Worm (Caenorhabditis elegans) whole organism, early embryonic: ENCODE data around the gene ZK622.5.

Experiments
- aly-1 ChIP-seq: sonication (generic microtip); optimal IDR thresholded peaks from 2 replicates; lab custom pipeline; 2016; ENCODE audit warnings: missing genetic modification characterization, missing compliant biosample characterization
- ama-1 ChIP-seq: fragments of 150-350 bp; optimal IDR thresholded peaks from 2 replicates; lab custom pipeline; 2014
- ceh-13 ChIP-seq: fragments of 200-800 bp; sonication (Bioruptor generic); optimal IDR thresholded peaks from 2 replicates; lab custom pipeline; 2018; ENCODE audit warnings: mild to moderate bottlenecking, missing genetic modification characterization, missing compliant biosample characterization
- ceh-36 ChIP-seq: sonication (generic microtip); optimal IDR thresholded peaks from 2 replicates; lab custom pipeline; 2016; ENCODE audit warnings: missing genetic modification characterization, inconsistent platforms, missing compliant biosample characterization
- ets-7 ChIP-seq: sonication (generic microtip); optimal IDR thresholded peaks from 2 replicates; lab custom pipeline; 2016; ENCODE audit warnings: missing genotype, missing genetic modification characterization, missing compliant biosample characterization
- hmbx-1 ChIP-seq: sonication (generic microtip); optimal IDR thresholded peaks from 2 replicates; lab custom pipeline; 2016; ENCODE audit warnings: mild to moderate bottlenecking, missing genetic modification characterization, missing compliant biosample characterization
- hmg-4 ChIP-seq: fragments of 200-800 bp; sonication (Bioruptor generic); optimal IDR thresholded peaks from 2 replicates; lab custom pipeline; 2018; ENCODE audit warnings: mild to moderate bottlenecking, missing genetic modification characterization, missing compliant biosample characterization
- pes-1 ChIP-seq: fragments of 200-800 bp; sonication (Bioruptor generic); IDR thresholded peaks from 2 replicates; pipeline ENCODE4 v1.3.6; 2022; ENCODE audit warnings: missing genetic modification reagents, missing genetic modification characterization, missing compliant biosample characterization
- scrt-1 ChIP-seq: fragments of 200-800 bp; sonication (Bioruptor generic); IDR thresholded peaks from 2 replicates; pipeline ENCODE4 v1.3.6; 2022; ENCODE audit warnings: missing genetic modification characterization, missing compliant biosample characterization
- sea-1 ChIP-seq: fragments of 200-800 bp; sonication (Bioruptor generic); conservative IDR thresholded peaks from 2 replicates; pipeline ENCODE4 v1.3.6; 2022; ENCODE audit warnings: missing genetic modification characterization, missing compliant biosample characterization
- tbx-11 ChIP-seq: fragments of 200-800 bp; sonication (Bioruptor generic); IDR thresholded peaks from 2 replicates; pipeline ENCODE4 v1.3.6; 2022; ENCODE audit warnings: missing genetic modification characterization, missing compliant biosample characterization
- tbx-37 ChIP-seq: fragments of 200-800 bp; sonication (Bioruptor generic); conservative IDR thresholded peaks from 2 replicates; pipeline ENCODE4 v1.3.6; 2022; ENCODE audit warnings: missing genetic modification reagents, missing genetic modification characterization, missing compliant biosample characterization
- tra-4 ChIP-seq: sonication (generic microtip); optimal IDR thresholded peaks from 2 replicates; lab custom pipeline; 2017; ENCODE audit warnings: missing genetic modification characterization, missing compliant biosample characterization

DNA sequence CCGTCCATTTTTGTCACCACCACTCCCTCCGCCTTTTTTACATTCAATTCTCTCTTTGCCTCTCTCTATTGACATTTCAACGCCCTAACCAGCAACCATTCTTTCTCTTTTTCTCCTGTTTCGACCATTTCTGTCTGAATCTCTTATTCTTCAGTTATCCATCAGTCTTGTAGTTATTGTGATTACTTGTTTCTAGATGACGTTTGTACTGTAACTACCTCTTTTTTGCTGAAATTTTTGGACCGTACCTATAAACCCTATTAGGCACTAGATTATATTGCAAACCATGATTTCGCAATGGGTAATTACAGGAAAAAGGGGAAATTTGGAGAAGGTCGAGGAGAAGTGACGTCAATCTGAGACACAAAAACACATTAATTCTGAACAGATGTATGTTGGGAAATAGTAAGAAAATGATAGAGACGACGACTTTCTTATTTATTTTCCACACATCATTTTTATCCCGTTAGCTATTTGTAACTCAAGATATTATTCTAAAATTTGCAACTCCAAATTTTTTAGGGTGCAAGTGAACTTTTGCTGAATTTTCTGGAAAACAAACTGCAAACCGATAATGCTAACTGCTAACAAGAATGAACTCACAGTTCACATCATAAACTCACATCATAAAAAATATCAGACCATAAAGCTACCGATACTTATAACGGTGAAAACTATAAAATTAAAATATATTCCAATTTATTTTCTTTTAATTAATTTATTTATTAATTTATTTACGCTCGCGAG, 31.1 kb downstream of the ZK622.5 start:
- TF ChIP-seq tra-4 (tag; lab: Kevin White, UChicago) (no peak), ama-1 (no peak), sea-1 (GFP tag; lab: Robert Waterston, UW) (no peak), hmg-4 (GFP tag; lab: Kevin White, UChicago) (no peak), scrt-1 (GFP tag; lab: Robert Waterston, UW) (no peak), ets-7 (tag; lab: Kevin White, UChicago) (no peak), tbx-37 (no peak), pes-1 (no peak), ceh-36 (tag; lab: Kevin White, UChicago) (no peak), aly-1 (tag; lab: Kevin White, UChicago) (no peak), ceh-13 (no peak), hmbx-1 (no peak), tbx-11 (GFP tag; lab: Robert Waterston, UW) (no peak)
